Fruit fly (Drosophila melanogaster): Measurements from ENCODE around the gene promL.

DNA sequence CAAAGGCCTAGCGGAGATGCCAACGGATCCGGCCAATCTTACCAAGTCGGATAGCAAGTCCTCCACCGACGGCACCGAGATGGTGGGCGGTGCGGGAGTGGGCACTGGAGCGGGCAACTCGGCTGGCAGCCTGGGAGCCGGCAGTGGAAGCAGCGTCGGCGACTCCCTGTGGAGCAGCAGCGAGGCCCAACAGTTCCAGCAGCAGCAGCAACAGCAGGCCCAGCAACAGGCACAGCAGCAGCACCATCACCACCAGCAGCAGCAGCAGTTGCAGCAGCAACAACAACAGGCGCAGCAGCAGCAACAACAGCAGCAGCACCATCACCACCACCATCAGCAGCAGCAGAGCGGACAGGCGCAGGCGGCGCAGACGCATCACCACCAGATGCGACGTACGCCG, 22.9 kb upstream of the promL start:
- TF ChIP-seq CG16779 (GFP tag; IDR thresholded peaks at IDR 0.05) (no peak), BtbVII (GFP tag; optimal IDR thresholded peaks at IDR 0.05) (no peak), CG12299 (tag; optimal IDR thresholded peaks at IDR 0.05) (no peak), Sin3A (optimal IDR thresholded peaks at IDR 0.05) (no peak), CG30431 (GFP tag; optimal IDR thresholded peaks at IDR 0.05) (no peak), CG12769 (tag; optimal IDR thresholded peaks at IDR 0.05) (no peak)
